Worm (Caenorhabditis elegans) whole organism, midembryonic: Measurements from ENCODE around the gene znf-622.
A peak's percentile ranks its signal among the peaks of the same experiment; 100 is the strongest.

Experiments
- T22C8.4 ChIP-seq: fragments of 200-800 bp; sonication (Bioruptor generic); IDR thresholded peaks from 2 replicates; pipeline ENCODE4 v1.3.6; 2022; ENCODE audit warnings: missing genetic modification characterization, missing compliant biosample characterization
- cog-1 ChIP-seq: sonication (generic microtip); optimal IDR thresholded peaks from 2 replicates; lab custom pipeline; 2016; ENCODE audit warnings: missing genetic modification characterization, missing compliant biosample characterization
- flt-1 ChIP-seq: fragments of 200-800 bp; sonication (Bioruptor generic); IDR thresholded peaks from 2 replicates; pipeline ENCODE4 v1.3.6; 2022; ENCODE audit warnings: missing genetic modification characterization, missing compliant biosample characterization
- klf-2 ChIP-seq: fragments of 200-800 bp; sonication (Bioruptor generic); conservative IDR thresholded peaks from 2 replicates; pipeline ENCODE4 v1.3.6; 2022; ENCODE audit warnings: missing genetic modification reagents, missing genetic modification characterization, missing compliant biosample characterization
- med-1 ChIP-seq: sonication (generic microtip); optimal IDR thresholded peaks from 2 replicates; lab custom pipeline; 2017; ENCODE audit warnings: missing genetic modification characterization, mild to moderate bottlenecking, missing compliant biosample characterization, antibody characterized with exemption, missing genetic modification reagents; ENCODE audit not compliant: insufficient read depth
- ref-1 ChIP-seq: fragments of 200-800 bp; sonication (Bioruptor generic); conservative IDR thresholded peaks from 2 replicates; pipeline ENCODE4 v1.3.6; 2022; ENCODE audit warnings: missing genetic modification reagents, missing genetic modification characterization, missing compliant biosample characterization
- tab-1 ChIP-seq: fragments of 200-800 bp; sonication (Bioruptor generic); IDR thresholded peaks from 2 replicates; pipeline ENCODE4 v1.3.6; 2022; ENCODE audit warnings: missing genetic modification characterization, missing compliant biosample characterization
- ztf-23 ChIP-seq: fragments of 200-800 bp; sonication (Bioruptor generic); IDR thresholded peaks from 2 replicates; pipeline ENCODE4 v1.3.6; 2022; ENCODE audit warnings: missing genetic modification reagents, missing genetic modification characterization, missing compliant biosample characterization
- ztf-29 ChIP-seq: fragments of 200-800 bp; sonication (Bioruptor generic); IDR thresholded peaks from 2 replicates; pipeline ENCODE4 v1.3.6; 2022; ENCODE audit warnings: missing genetic modification reagents, missing genetic modification characterization, missing compliant biosample characterization

The znf-622 gene

ce11 chrIII:6360114-6360513 lies 21.3 kb upstream of the znf-622 start:
- TF ChIP-seq flt-1 (GFP tag; lab: Robert Waterston, UW) (no peak), cog-1 (tag; lab: Kevin White, UChicago) (no peak)

ce11 chrIII:6360825-6361224 lies 20.6 kb upstream of the znf-622 start:
- TF ChIP-seq ztf-29 (no peak), T22C8.4 (GFP tag; lab: Robert Waterston, UW) (no peak), med-1 (no peak), klf-2 (no peak)

ce11 chrIII:6361560-6361959 lies 19.9 kb upstream of the znf-622 start:
- no peak for TF ChIP-seq ztf-29
- no peak for TF ChIP-seq flt-1 (GFP tag; lab: Robert Waterston, UW)
- TF ChIP-seq klf-2 = no peak
- TF ChIP-seq tab-1 (GFP tag; lab: Robert Waterston, UW) = no peak
- no peak for TF ChIP-seq ref-1 (GFP tag; lab: Robert Waterston, UW)
- TF ChIP-seq cog-1 (tag; lab: Kevin White, UChicago) = no peak

ce11 chrIII:6362323-6362922 lies 19.0 kb upstream of the znf-622 start:
- no peak for TF ChIP-seq ztf-29
- TF ChIP-seq ztf-23 = no peak
- no peak for TF ChIP-seq med-1
- no peak for TF ChIP-seq ref-1 (GFP tag; lab: Robert Waterston, UW)
- no peak for TF ChIP-seq T22C8.4 (GFP tag; lab: Robert Waterston, UW)
- TF ChIP-seq cog-1 (tag; lab: Kevin White, UChicago) = no peak

ce11 chrIII:6364395-6364794 lies 17.0 kb upstream of the znf-622 start:
- no peak for TF ChIP-seq med-1
- TF ChIP-seq klf-2 = no peak
- TF ChIP-seq ztf-23 = no peak
- TF ChIP-seq cog-1 (tag; lab: Kevin White, UChicago) = no peak
- no peak for TF ChIP-seq ztf-29
- no peak for TF ChIP-seq flt-1 (GFP tag; lab: Robert Waterston, UW)
- no peak for TF ChIP-seq ref-1 (GFP tag; lab: Robert Waterston, UW)
- no peak for TF ChIP-seq tab-1 (GFP tag; lab: Robert Waterston, UW)
- no peak for TF ChIP-seq T22C8.4 (GFP tag; lab: Robert Waterston, UW)

ce11 chrIII:6367712-6368111 lies 13.7 kb upstream of the znf-622 start, which contains the start of the genes C56G2.15 and thoc-2:
Gene C56G2.15 (minus strand): TSS chrIII:6367899.
Gene thoc-2 (plus strand): TSS chrIII:6368042.
- no peak for TF ChIP-seq ztf-23
- TF ChIP-seq ref-1 (GFP tag; lab: Robert Waterston, UW) = no peak
- no peak for TF ChIP-seq ztf-29
- no peak for TF ChIP-seq T22C8.4 (GFP tag; lab: Robert Waterston, UW)
- TF ChIP-seq med-1 = no peak
- TF ChIP-seq cog-1 (tag; lab: Kevin White, UChicago) = no peak
- TF ChIP-seq flt-1 (GFP tag; lab: Robert Waterston, UW) = no peak
- TF ChIP-seq tab-1 (GFP tag; lab: Robert Waterston, UW) = no peak

- TF ChIP-seq flt-1 (GFP tag; lab: Robert Waterston, UW) = no peak
- TF ChIP-seq tab-1 (GFP tag; lab: Robert Waterston, UW) = no peak
- TF ChIP-seq ref-1 (GFP tag; lab: Robert Waterston, UW) = no peak
- no peak for TF ChIP-seq ztf-29
- no peak for TF ChIP-seq ztf-23
- TF ChIP-seq cog-1 (tag; lab: Kevin White, UChicago) = no peak
- no peak for TF ChIP-seq med-1
- no peak for TF ChIP-seq klf-2
- no peak for TF ChIP-seq T22C8.4 (GFP tag; lab: Robert Waterston, UW)
Measured at ce11 chrIII:6368524-6368923, 12.9 kb upstream of the znf-622 start.

ce11 chrIII:6373850-6374474 lies 7.5 kb upstream of the znf-622 start:
- TF ChIP-seq ref-1 (GFP tag; lab: Robert Waterston, UW) = no peak
- no peak for TF ChIP-seq klf-2
- no peak for TF ChIP-seq cog-1 (tag; lab: Kevin White, UChicago)
- TF ChIP-seq T22C8.4 (GFP tag; lab: Robert Waterston, UW) = no peak
- no peak for TF ChIP-seq tab-1 (GFP tag; lab: Robert Waterston, UW)

ce11 chrIII:6374947-6375415 lies 6.5 kb upstream of the znf-622 start, which contains the start of the genes rps-13 and nfx-1:
Gene rps-13 (minus strand): TSS chrIII:6374997.
Gene nfx-1 (plus strand): TSS chrIII:6375379.
- TF ChIP-seq med-1 (no peak), cog-1 (tag; lab: Kevin White, UChicago) (peak; percentile 65), T22C8.4 (GFP tag; lab: Robert Waterston, UW) (no peak), ref-1 (GFP tag; lab: Robert Waterston, UW) (no peak), flt-1 (GFP tag; lab: Robert Waterston, UW) (peak; percentile 72), tab-1 (GFP tag; lab: Robert Waterston, UW) (no peak), ztf-23 (no peak), ztf-29 (no peak), klf-2 (no peak)

ce11 chrIII:6379129-6379528 lies 2.3 kb upstream of the znf-622 start, which contains the start of gene C16A3.6:
Gene C16A3.6 (plus strand): TSS chrIII:6379212.
- no peak for TF ChIP-seq ref-1 (GFP tag; lab: Robert Waterston, UW)
- TF ChIP-seq klf-2 = no peak
- TF ChIP-seq flt-1 (GFP tag; lab: Robert Waterston, UW) = peak; percentile 63; the same call in 1 of the 2 replicates

- no peak for TF ChIP-seq tab-1 (GFP tag; lab: Robert Waterston, UW)
- TF ChIP-seq klf-2 = no peak
- no peak for TF ChIP-seq T22C8.4 (GFP tag; lab: Robert Waterston, UW)
- no peak for TF ChIP-seq cog-1 (tag; lab: Kevin White, UChicago)
- TF ChIP-seq ztf-29 = no peak
- TF ChIP-seq ref-1 (GFP tag; lab: Robert Waterston, UW) = no peak
- no peak for TF ChIP-seq med-1
- TF ChIP-seq ztf-23 = no peak
- TF ChIP-seq flt-1 (GFP tag; lab: Robert Waterston, UW) = no peak
Measured at ce11 chrIII:6380472-6380871, 962 bp upstream of the znf-622 start, which contains the start of gene C16A3.5. Gene C16A3.5 (plus strand): TSS chrIII:6380772.
